Fruit fly (Drosophila melanogaster) whole organism, embryonic: ENCODE data around the gene Chchd2.

ENCODE experiments used
- Bdp1 ChIP-seq: fragments of 200-800 bp; sonication (Bioruptor generic); optimal IDR thresholded peaks from 3 replicates; lab custom pipeline; 2016; ENCODE audit warnings: missing biosample characterization, missing genetic modification characterization
- Bteb2 ChIP-seq: fragments of 200-800 bp; sonication (Bioruptor generic); optimal IDR thresholded peaks from 2 replicates; lab custom pipeline; 2016; ENCODE audit warnings: missing biosample characterization, missing genetic modification characterization
- CG12236 ChIP-seq: fragments of 200-800 bp; sonication (Bioruptor generic); optimal IDR thresholded peaks from 2 replicates; lab custom pipeline; 2016; ENCODE audit warnings: missing biosample characterization, missing genetic modification characterization
- CG14014 ChIP-seq: fragments of 200-800 bp; sonication (Bioruptor generic); IDR thresholded peaks from 2 replicates; pipeline ENCODE4 v1.3.6; 2022; ENCODE audit warnings: missing biosample characterization, missing genetic modification characterization
- CG15073 ChIP-seq: fragments of 200-800 bp; sonication (Bioruptor generic); optimal IDR thresholded peaks from 2 replicates; lab custom pipeline; 2016; ENCODE audit warnings: missing biosample characterization, missing genetic modification characterization
- CG16779 ChIP-seq: fragments of 200-800 bp; sonication (Bioruptor generic); IDR thresholded peaks from 2 replicates; pipeline ENCODE4 v1.3.6; 2022; ENCODE audit warnings: missing biosample characterization, missing genetic modification characterization
- CG16863 ChIP-seq: fragments of 200-800 bp; sonication (Bioruptor generic); optimal IDR thresholded peaks from 3 replicates; lab custom pipeline; 2016; ENCODE audit warnings: missing biosample characterization, missing genetic modification characterization
- CG2199 ChIP-seq: fragments of 200-800 bp; sonication (Bioruptor generic); IDR thresholded peaks from 3 replicates; pipeline ENCODE4 v1.3.6; 2022; ENCODE audit warnings: missing biosample characterization, missing genetic modification characterization
- CG33213 ChIP-seq: fragments of 200-800 bp; sonication (Bioruptor generic); optimal IDR thresholded peaks from 3 replicates; lab custom pipeline; 2016; ENCODE audit warnings: missing biosample characterization, missing genetic modification characterization
- CG3407 ChIP-seq: fragments of 200-800 bp; sonication (Bioruptor generic); optimal IDR thresholded peaks from 2 replicates; lab custom pipeline; 2018; ENCODE audit warnings: missing biosample characterization, mild to moderate bottlenecking, missing genetic modification characterization
- CG4282 ChIP-seq: fragments of 200-800 bp; sonication (Bioruptor generic); optimal IDR thresholded peaks from 2 replicates; lab custom pipeline; 2016; ENCODE audit warnings: missing biosample characterization, missing genetic modification characterization
- CG6854 ChIP-seq: fragments of 200-800 bp; sonication (Bioruptor generic); optimal IDR thresholded peaks from 3 replicates; lab custom pipeline; 2017; ENCODE audit warnings: missing biosample characterization, mild to moderate bottlenecking, missing genetic modification characterization
- CG9797 ChIP-seq: fragments of 200-800 bp; sonication (Bioruptor generic); optimal IDR thresholded peaks from 3 replicates; lab custom pipeline; 2018; ENCODE audit warnings: missing biosample characterization, mild to moderate bottlenecking, missing genetic modification characterization
- H2.0 ChIP-seq: fragments of 200-800 bp; sonication (Bioruptor generic); IDR thresholded peaks from 2 replicates; pipeline ENCODE4 v1.3.6; 2022; ENCODE audit warnings: missing biosample characterization, missing genetic modification characterization
- HmgZ ChIP-seq: fragments of 200-800 bp; sonication (Bioruptor generic); optimal IDR thresholded peaks from 2 replicates; lab custom pipeline; 2018; ENCODE audit warnings: missing biosample characterization, mild to moderate bottlenecking, missing genetic modification characterization
- Hr51 ChIP-seq, 2 experiments: fragments of 200-800 bp; sonication (Bioruptor generic); optimal IDR thresholded peaks; 2 replicates in 1 of 2; 3 replicates in 1 of 2; lab custom pipeline; 2016 to 2018; ENCODE audit warnings: missing biosample characterization in 2 of 2, missing genetic modification characterization in 2 of 2, mild to moderate bottlenecking in 1 of 2, moderate library complexity in 1 of 2
- MESR4 ChIP-seq: fragments of 200-800 bp; sonication (Bioruptor generic); optimal IDR thresholded peaks from 2 replicates; lab custom pipeline; 2018; ENCODE audit warnings: missing biosample characterization, mild to moderate bottlenecking, missing genetic modification characterization, moderate library complexity
- MTF-1 ChIP-seq: fragments of 200-800 bp; sonication (Bioruptor generic); optimal IDR thresholded peaks from 2 replicates; lab custom pipeline; 2018; ENCODE audit warnings: missing biosample characterization, mild to moderate bottlenecking, missing genetic modification characterization, borderline replicate concordance
- NC2α ChIP-seq: fragments of 200-800 bp; sonication (Bioruptor generic); optimal IDR thresholded peaks from 2 replicates; lab custom pipeline; 2016; ENCODE audit warnings: missing biosample characterization, missing genetic modification characterization
- Nf-YC ChIP-seq: fragments of 200-800 bp; optimal IDR thresholded peaks from 3 replicates; lab custom pipeline; 2019; ENCODE audit warnings: missing biosample characterization, mild to moderate bottlenecking, missing genetic modification characterization, moderate library complexity
- Six4 ChIP-seq: fragments of 200-800 bp; sonication (Bioruptor generic); optimal IDR thresholded peaks from 2 replicates; lab custom pipeline; 2016; ENCODE audit warnings: missing biosample characterization, missing genetic modification characterization
- Sox100B ChIP-seq: fragments of 200-800 bp; sonication (Bioruptor generic); optimal IDR thresholded peaks from 3 replicates; lab custom pipeline; 2018; ENCODE audit warnings: missing biosample characterization, mild to moderate bottlenecking, missing genetic modification characterization
- Ssrp ChIP-seq: fragments of 200-800 bp; sonication (Bioruptor generic); optimal IDR thresholded peaks from 2 replicates; lab custom pipeline; 2018; ENCODE audit warnings: missing biosample characterization, mild to moderate bottlenecking, missing genetic modification characterization, moderate library complexity
- Stat92E ChIP-seq, 3 experiments: fragments of >200 bp in 2 of 3; fragments of 200-800 bp in 1 of 3; sonication (Bioruptor generic) in 1 of 3; optimal IDR thresholded peaks; 2 replicates each; lab custom pipeline; 2017 to 2019; ENCODE audit warnings: missing biosample characterization in 3 of 3, missing genetic modification characterization in 3 of 3, mild to moderate bottlenecking in 1 of 3, moderate library complexity in 1 of 3
- Taf1 ChIP-seq: fragments of 200-800 bp; sonication (Bioruptor generic); IDR thresholded peaks from 2 replicates; pipeline ENCODE4 v1.3.6; 2022; ENCODE audit warnings: missing biosample characterization, missing genetic modification characterization
- btn ChIP-seq: fragments of 200-800 bp; sonication (Bioruptor generic); optimal IDR thresholded peaks from 2 replicates; lab custom pipeline; 2016; ENCODE audit warnings: missing biosample characterization, missing genetic modification characterization
- disco-r ChIP-seq: fragments of 200-800 bp; sonication (Bioruptor generic); optimal IDR thresholded peaks from 2 replicates; lab custom pipeline; 2016; ENCODE audit warnings: missing biosample characterization, missing genetic modification characterization
- dm ChIP-seq: fragments of 200-800 bp; sonication (Bioruptor generic); optimal IDR thresholded peaks from 3 replicates; lab custom pipeline; 2016; ENCODE audit warnings: missing biosample characterization, missing genetic modification characterization
- dpn ChIP-seq, 2 experiments: fragments of 200-800 bp; sonication (Bioruptor generic); optimal IDR thresholded peaks; 3 replicates each; lab custom pipeline; 2016; ENCODE audit warnings: missing biosample characterization in 2 of 2, missing genetic modification characterization in 2 of 2
- ewg ChIP-seq: fragments of 200-800 bp; sonication (Bioruptor generic); optimal IDR thresholded peaks from 3 replicates; lab custom pipeline; 2017; ENCODE audit warnings: mild to moderate bottlenecking, missing biosample characterization, missing genetic modification reagents, missing genetic modification characterization
- fd96Cb ChIP-seq: fragments of 200-800 bp; sonication (Bioruptor generic); optimal IDR thresholded peaks from 2 replicates; lab custom pipeline; 2018; ENCODE audit warnings: missing biosample characterization, mild to moderate bottlenecking, missing genetic modification characterization, moderate library complexity
- h ChIP-seq: fragments of >200 bp; optimal IDR thresholded peaks from 2 replicates; lab custom pipeline; 2017
- ind ChIP-seq: fragments of 200-800 bp; sonication (Bioruptor generic); optimal IDR thresholded peaks from 3 replicates; lab custom pipeline; 2016; ENCODE audit warnings: missing biosample characterization, missing genetic modification characterization
- kah ChIP-seq: fragments of 200-800 bp; sonication (Bioruptor generic); optimal IDR thresholded peaks from 2 replicates; lab custom pipeline; 2018; ENCODE audit warnings: missing biosample characterization, mild to moderate bottlenecking, missing genetic modification characterization
- otp ChIP-seq: fragments of 200-800 bp; sonication (Bioruptor generic); IDR thresholded peaks from 3 replicates; pipeline ENCODE4, ENCODE4 v1.3.6; 2022; ENCODE audit warnings: missing biosample characterization, missing genetic modification characterization
- pros ChIP-seq: fragments of 200-800 bp; sonication (Bioruptor generic); optimal IDR thresholded peaks from 3 replicates; lab custom pipeline; 2019; ENCODE audit warnings: missing biosample characterization, mild to moderate bottlenecking, missing genetic modification characterization, moderate library complexity
- seq ChIP-seq: fragments of 200-800 bp; sonication (Bioruptor generic); IDR thresholded peaks from 2 replicates; pipeline ENCODE4 v1.3.6; 2022; ENCODE audit warnings: missing biosample characterization, missing genetic modification characterization
- slou ChIP-seq: fragments of 200-800 bp; sonication (Bioruptor generic); optimal IDR thresholded peaks from 3 replicates; lab custom pipeline; 2016; ENCODE audit warnings: missing biosample characterization, missing genetic modification characterization
- sob ChIP-seq: fragments of 200-800 bp; sonication (Bioruptor generic); IDR thresholded peaks from 2 replicates; pipeline ENCODE4 v1.3.6; 2022; ENCODE audit warnings: missing biosample characterization, missing genetic modification characterization
- sqz ChIP-seq: fragments of 200-800 bp; sonication (Bioruptor generic); optimal IDR thresholded peaks from 3 replicates; lab custom pipeline; 2018; ENCODE audit warnings: missing biosample characterization, mild to moderate bottlenecking, missing genetic modification characterization
- sr ChIP-seq: fragments of 200-800 bp; sonication (Bioruptor generic); IDR thresholded peaks from 3 replicates; pipeline ENCODE4 v1.3.6; 2022; ENCODE audit warnings: missing biosample characterization, missing genetic modification characterization
- stc ChIP-seq: fragments of 200-800 bp; sonication (Bioruptor generic); IDR thresholded peaks from 2 replicates; pipeline ENCODE4 v1.3.6; 2022; ENCODE audit warnings: missing biosample characterization, missing genetic modification characterization
- sug ChIP-seq: fragments of 200-800 bp; optimal IDR thresholded peaks from 2 replicates; lab custom pipeline; 2019; ENCODE audit warnings: missing biosample characterization, mild to moderate bottlenecking, missing genetic modification characterization, moderate library complexity
- tin ChIP-seq: fragments of 200-800 bp; sonication (Bioruptor generic); optimal IDR thresholded peaks from 3 replicates; lab custom pipeline; 2016; ENCODE audit warnings: missing biosample characterization, missing genetic modification characterization
- tio ChIP-seq: fragments of 200-800 bp; sonication (Bioruptor generic); optimal IDR thresholded peaks from 2 replicates; lab custom pipeline; 2017; ENCODE audit warnings: missing biosample characterization, missing genetic modification characterization, inconsistent platforms
- tll ChIP-seq, 2 experiments: fragments of 200-800 bp in 1 of 2; fragments of >200 bp in 1 of 2; sonication (Bioruptor generic) in 1 of 2; optimal IDR thresholded peaks; 2 replicates each; lab custom pipeline; 2017 to 2019; ENCODE audit warnings: missing biosample characterization in 2 of 2, missing genetic modification characterization in 2 of 2, mild to moderate bottlenecking in 1 of 2, moderate library complexity in 1 of 2
- ttk ChIP-seq: fragments of 200-800 bp; sonication (Bioruptor generic); IDR thresholded peaks from 2 replicates; pipeline ENCODE4 v2.1.2; 2022; ENCODE audit warnings: missing biosample characterization, missing genetic modification characterization
- twi ChIP-seq: fragments of 200-800 bp; optimal IDR thresholded peaks from 2 replicates; lab custom pipeline; 2019; ENCODE audit warnings: missing biosample characterization, mild to moderate bottlenecking, missing genetic modification characterization, moderate library complexity
- wdn ChIP-seq: fragments of 200-800 bp; sonication (Bioruptor generic); IDR thresholded peaks from 2 replicates; pipeline ENCODE4 v1.3.6; 2022; ENCODE audit warnings: missing biosample characterization, missing genetic modification characterization
- wor ChIP-seq: fragments of 200-800 bp; sonication (Bioruptor generic); IDR thresholded peaks from 2 replicates; pipeline ENCODE4 v1.3.6; 2022; ENCODE audit warnings: missing biosample characterization, missing genetic modification characterization

The Chchd2 gene

dm6 chrX:17123545-17124203 lies 25.1 kb upstream of the Chchd2 start (continued):
- TF ChIP-seq CG4282 (no peak), dpn (GFP tag; optimal IDR thresholded peaks at IDR 0.05; lab: Kevin White, UChicago) (peak; percentile 54 to 81), NC2α (GFP tag; lab: Kevin White, UChicago) (no peak), ind (GFP tag; lab: Kevin White, UChicago) (peak; percentile 72), CG15073 (GFP tag; lab: Kevin White, UChicago) (no peak), sqz (GFP tag; lab: Kevin White, UChicago) (no peak), Stat92E (GFP tag; optimal IDR thresholded peaks at IDR 0.05; lab: Kevin White, UChicago) (no peak), ewg (peak; percentile 46), Taf1 (GFP tag; lab: Robert Waterston, UW) (peak; percentile 38; the same call in 1 of the 2 replicates), dm (GFP tag; lab: Kevin White, UChicago) (peak; percentile 8), h (lab: Kevin White, UChicago) (no peak), sr (GFP tag; lab: Robert Waterston, UW) (no peak), ttk (GFP tag; lab: Robert Waterston, UW) (peak; percentile 57), Bteb2 (GFP tag; lab: Kevin White, UChicago) (peak; percentile 63), CG6854 (GFP tag; lab: Kevin White, UChicago) (peak; percentile 61), tll (GFP tag; optimal IDR thresholded peaks at IDR 0.05; lab: Kevin White, UChicago) (no peak), wdn (peak; percentile 56), MESR4 (GFP tag; lab: Kevin White, UChicago) (no peak), btn (GFP tag; lab: Kevin White, UChicago) (no peak), Ssrp (peak; percentile 60), tio (GFP tag; lab: Kevin White, UChicago) (peak; percentile 15), CG2199 (GFP tag; lab: Robert Waterston, UW) (peak; percentile 48; the same call in 1 of the 3 replicates), seq (GFP tag; lab: Robert Waterston, UW) (peak; percentile 41; the same call in 1 of the 2 replicates), CG14014 (GFP tag; lab: Robert Waterston, UW) (peak; percentile 79; the same call in 1 of the 2 replicates), CG9797 (GFP tag; lab: Kevin White, UChicago) (no peak), CG33213 (GFP tag; lab: Kevin White, UChicago) (peak; percentile 27), CG16779 (GFP tag; lab: Robert Waterston, UW) (peak; percentile 47; the same call in 1 of the 2 replicates), wor (GFP tag; lab: Robert Waterston, UW) (0 out of 2 replicates have a peak, but pooled peaks have one; percentile 49), otp (GFP tag; lab: Robert Waterston, UW) (0 out of 3 replicates have a peak, but pooled peaks have one; percentile 40), CG3407 (no peak), H2.0 (GFP tag; lab: Robert Waterston, UW) (peak; percentile 72), Hr51 (GFP tag; optimal IDR thresholded peaks at IDR 0.05; lab: Kevin White, UChicago) (peak; percentile 53 to 86), Six4 (GFP tag; lab: Kevin White, UChicago) (peak; percentile 46), CG12236 (no peak), Sox100B (GFP tag; lab: Kevin White, UChicago) (peak; percentile 68), disco-r (GFP tag; lab: Kevin White, UChicago) (no peak), Bdp1 (GFP tag; lab: Kevin White, UChicago) (no peak), fd96Cb (tag; lab: Kevin White, UChicago) (peak; percentile 74), kah (GFP tag; lab: Kevin White, UChicago) (no peak), tin (GFP tag; lab: Kevin White, UChicago) (peak; percentile 52), stc (peak; percentile 65), Nf-YC (tag; lab: Kevin White, UChicago) (no peak), sob (GFP tag; lab: Robert Waterston, UW) (peak; percentile 82), HmgZ (peak; percentile 24), sug (tag; lab: Kevin White, UChicago) (peak; percentile 22), twi (tag; lab: Kevin White, UChicago) (no peak), CG16863 (GFP tag; lab: Kevin White, UChicago) (peak; percentile 36), slou (GFP tag; lab: Kevin White, UChicago) (peak; percentile 30), pros (GFP tag; lab: Kevin White, UChicago) (no peak), MTF-1 (GFP tag; lab: Kevin White, UChicago) (peak; percentile 0)
